Worm (Caenorhabditis elegans): Measurements from ENCODE around the gene mboa-6.

mboa-6 gene

ce11 chrIII:1963128-1963527 is 1.4 kb upstream of the mboa-6 start:
- no peak for TF ChIP-seq unc-62 (GFP tag; optimal IDR thresholded peaks at IDR 0.05)

DNA sequence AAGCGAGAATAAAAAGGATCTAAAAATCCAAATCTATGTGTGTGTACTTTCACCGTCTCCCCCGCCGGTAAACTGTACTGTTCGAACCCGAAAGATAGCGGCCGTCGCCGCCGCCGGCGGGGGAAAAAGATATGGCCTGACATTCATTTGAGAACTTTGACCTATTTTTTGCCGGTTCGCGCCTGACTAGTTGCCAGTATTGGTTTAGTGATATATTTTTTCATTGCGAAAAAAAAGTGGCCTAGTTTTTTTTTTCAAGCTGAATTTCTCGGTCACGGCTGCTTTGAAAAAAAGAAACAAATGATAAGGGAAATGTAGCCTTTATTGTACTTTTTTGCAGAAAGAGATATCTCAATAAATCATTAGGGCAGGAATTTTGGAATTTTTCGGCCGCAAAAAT is 807 bp upstream of the mboa-6 start:
- no peak for TF ChIP-seq unc-62 (GFP tag; optimal IDR thresholded peaks at IDR 0.05)

ce11 chrIII:1955520-1956095 is 6.1 kb downstream of the mboa-6 start:
- no peak for TF ChIP-seq unc-62 (GFP tag; optimal IDR thresholded peaks at IDR 0.05)

- TF ChIP-seq unc-62 (GFP tag; optimal IDR thresholded peaks at IDR 0.05): no peak
Measured at ce11 chrIII:1951388-1951787, 10.4 kb downstream of the mboa-6 start, which contains the start of gene F53A3.7. F53A3.7 (plus strand) TSS chrIII:1951526.

- no peak for TF ChIP-seq unc-62 (GFP tag; optimal IDR thresholded peaks at IDR 0.05)
Measured at ce11 chrIII:1950236-1950635, 11.5 kb downstream of the mboa-6 start, which contains the start of the genes polh-1 and rps-22. polh-1 (minus strand) TSS chrIII:1950269. rps-22 (plus strand) TSS chrIII:1950535.

DNA sequence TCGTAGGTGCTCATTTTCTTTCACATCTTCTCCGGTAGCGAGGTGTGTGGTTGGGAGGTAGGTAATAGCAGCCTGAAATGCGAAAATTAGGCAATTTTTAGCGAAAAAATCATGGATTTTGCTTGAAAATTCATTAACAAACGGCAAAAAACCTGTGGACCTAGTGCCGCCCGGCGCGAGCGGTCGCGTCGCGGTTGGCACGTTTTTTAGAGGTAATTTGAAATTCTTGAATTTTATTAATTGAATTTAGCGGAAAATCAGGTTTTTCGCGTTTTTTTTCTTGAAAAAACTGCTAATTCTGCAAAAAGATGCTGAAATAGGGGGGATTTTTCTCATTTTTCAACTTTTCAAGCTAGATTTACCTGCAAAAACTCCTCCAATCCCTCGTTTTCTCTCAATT is 12.4 kb downstream of the mboa-6 start:
- TF ChIP-seq unc-62 (GFP tag; optimal IDR thresholded peaks at IDR 0.05): no peak

- no peak for TF ChIP-seq unc-62 (GFP tag; optimal IDR thresholded peaks at IDR 0.05)
Measured at ce11 chrIII:1947851-1948250, 13.9 kb downstream of the mboa-6 start.

DNA sequence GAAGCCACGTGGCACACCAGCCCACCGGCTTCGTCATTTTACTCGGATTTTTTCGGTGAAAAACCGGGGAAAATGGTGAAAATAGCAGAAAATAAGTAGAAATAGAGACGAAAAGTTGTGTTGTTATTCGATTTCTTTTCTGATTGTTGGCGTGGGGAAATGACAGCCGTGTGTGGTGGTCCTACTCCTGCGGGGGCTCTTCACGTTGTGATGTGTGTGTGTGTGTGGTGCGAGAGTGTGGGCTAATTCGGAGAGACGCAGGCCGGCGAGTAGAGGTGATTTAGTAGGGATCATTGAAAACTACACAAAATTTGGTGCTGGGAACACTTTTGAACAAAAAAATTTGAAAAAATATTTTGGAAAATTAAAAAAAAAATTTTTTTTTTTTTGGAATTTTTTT is 18.3 kb downstream of the mboa-6 start, which contains the start of gene F53A3.1:
Gene F53A3.1 (minus strand): TSS at position 150 of the 400 bp plus-strand sequence.
- no peak for TF ChIP-seq unc-62 (GFP tag; optimal IDR thresholded peaks at IDR 0.05)

DNA sequence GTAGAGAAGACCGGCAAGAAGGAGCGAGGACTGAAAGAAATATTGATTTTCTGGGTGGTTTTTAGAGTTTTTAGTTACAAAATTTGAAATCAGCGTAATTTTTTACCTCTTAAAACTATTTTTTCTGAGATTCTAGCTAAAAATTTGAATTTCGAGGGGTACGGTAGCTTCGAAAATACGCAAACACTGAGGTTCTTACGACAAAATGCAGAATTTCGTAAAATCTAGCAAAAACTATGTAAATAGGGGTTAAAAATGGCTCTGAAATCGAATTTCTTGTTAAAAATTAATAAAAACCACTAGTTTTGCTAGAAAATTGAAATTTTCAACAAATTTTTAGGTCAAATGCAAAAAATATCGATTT is 22.1 kb downstream of the mboa-6 start:
- TF ChIP-seq unc-62 (GFP tag; optimal IDR thresholded peaks at IDR 0.05): no peak

DNA sequence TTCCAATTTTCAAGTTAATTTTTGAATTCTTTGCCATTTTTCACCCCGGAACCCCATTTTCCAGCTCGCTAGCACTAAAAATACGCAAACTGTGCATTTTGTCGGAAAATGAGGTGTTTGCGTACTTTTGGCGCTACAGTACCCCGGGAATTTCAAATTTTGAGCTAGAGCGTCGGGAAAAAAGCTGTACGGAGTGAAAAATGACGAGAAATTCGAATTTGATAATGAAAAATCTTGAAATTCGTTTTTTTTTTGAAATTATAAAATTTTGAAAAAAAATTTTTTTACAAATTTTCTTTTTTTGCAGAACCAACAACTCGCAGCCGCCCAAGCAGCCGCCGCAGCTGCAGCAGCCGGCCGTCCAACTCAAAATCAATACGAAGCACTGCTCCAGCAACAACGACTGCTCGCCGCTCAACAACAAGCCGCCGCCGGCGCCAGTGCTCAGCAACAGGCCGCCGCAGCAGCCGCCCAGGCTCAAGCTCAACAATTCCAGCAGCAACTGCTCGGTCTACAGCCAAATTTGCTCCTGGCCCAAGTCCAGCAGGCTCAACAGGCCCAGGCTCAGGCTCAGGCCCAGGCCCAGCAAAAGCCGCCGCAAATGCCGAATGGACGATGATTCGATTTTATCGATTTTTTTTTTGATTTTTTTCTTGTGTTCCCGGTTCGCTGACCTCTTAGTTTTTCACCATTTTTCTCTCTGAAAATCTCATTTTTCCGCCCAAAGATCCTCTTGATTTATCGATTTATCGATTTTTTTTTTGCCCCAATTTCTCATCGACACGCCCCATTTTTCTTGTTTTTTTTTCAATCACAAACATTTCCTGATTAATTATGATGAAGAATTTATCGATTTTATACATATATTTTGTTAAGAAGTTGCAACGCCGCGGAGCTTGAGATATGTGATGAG is 22.8 kb downstream of the mboa-6 start:
- no peak for TF ChIP-seq unc-62 (GFP tag; optimal IDR thresholded peaks at IDR 0.05)

ce11 chrIII:1937879-1938438 is 23.8 kb downstream of the mboa-6 start:
- TF ChIP-seq unc-62 (GFP tag; optimal IDR thresholded peaks at IDR 0.05): no peak

DNA sequence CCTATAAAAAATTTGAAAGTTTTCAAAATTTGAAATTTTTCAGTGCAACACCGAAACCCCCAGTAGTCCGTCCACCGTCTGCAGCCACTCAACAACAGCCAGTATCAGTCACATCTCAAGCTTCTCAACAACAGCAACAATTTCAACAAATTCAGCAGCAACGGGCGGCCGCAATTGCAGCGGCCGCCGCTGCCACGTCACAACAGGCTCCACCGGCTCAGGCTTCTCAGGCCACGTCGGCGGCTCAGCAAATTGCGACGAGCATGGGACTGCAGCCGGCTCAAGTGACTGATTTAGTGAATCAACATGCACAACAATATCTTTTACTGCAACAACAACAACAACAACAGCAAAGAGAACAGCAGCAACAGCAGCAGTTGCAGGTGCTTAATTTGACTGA is 27.6 kb downstream of the mboa-6 start:
- TF ChIP-seq unc-62 (GFP tag; optimal IDR thresholded peaks at IDR 0.05): no peak

- no peak for TF ChIP-seq unc-62 (GFP tag; optimal IDR thresholded peaks at IDR 0.05)
Measured at ce11 chrIII:1932018-1932417, 29.7 kb downstream of the mboa-6 start.

ce11 chrIII:1931509-1931908 is 30.2 kb downstream of the mboa-6 start:
- TF ChIP-seq unc-62 (GFP tag; optimal IDR thresholded peaks at IDR 0.05): no peak

DNA sequence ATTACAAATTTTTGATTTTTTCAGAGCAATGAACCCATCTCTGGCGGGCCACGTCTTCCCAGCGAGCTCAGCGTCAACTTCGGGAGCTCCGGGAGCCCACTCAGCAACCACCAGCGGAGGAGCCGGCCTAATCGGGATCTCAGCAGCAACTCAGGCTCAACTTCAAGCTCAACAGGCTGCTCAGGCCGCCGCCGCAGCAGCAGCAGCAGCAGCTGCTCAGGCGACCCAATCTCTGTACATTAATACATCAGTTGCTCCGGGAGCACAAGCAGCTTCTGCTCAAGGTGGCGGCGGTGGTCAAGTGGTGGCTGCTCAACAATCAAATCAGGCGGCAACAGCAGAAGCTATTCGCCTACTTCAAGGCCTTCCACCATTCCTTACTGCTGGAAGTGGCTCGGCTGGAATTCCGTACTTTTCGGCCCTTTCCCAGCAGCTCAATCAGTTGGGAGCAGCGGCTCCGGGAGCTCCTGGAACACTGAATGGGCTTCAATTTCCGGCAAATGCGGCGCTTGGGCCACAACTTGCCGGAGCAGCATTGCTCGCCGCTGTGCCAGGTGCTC is 31.0 kb downstream of the mboa-6 start:
- TF ChIP-seq unc-62 (GFP tag; optimal IDR thresholded peaks at IDR 0.05): no peak

DNA sequence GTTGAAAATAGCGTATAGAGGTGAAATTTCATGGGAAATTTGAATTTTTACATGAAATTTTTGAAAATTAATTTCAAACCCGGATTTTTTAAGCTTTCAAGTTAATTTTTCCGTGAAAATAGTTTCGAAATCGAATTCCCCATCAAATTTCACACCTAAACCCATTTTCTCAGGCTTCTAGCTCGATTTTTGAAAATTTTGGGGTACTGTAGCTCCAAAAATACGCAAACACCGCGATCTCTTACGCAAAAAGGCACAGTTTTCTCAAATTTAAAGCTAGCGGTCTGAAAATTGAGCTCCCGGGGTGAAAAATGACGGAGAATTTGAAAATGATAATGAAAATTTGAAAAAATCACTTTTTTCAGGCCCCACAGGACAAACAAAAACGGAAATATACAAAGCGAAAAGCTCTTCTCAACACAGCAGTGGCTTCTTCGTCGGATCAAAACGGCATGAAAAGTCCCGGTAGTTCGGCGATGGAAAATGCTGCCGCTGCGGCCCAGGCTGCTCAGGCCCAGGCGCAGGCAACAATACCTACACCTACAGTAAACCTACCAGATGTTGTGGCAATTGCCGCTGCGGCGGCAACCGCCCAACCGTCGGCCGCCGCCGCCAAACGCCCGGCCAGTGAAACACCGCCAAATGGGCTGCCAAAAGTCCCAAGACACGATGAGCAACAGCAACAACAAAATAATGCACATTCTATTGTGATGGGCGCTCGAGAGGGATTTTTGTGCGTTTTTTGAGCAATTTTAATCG is 32.8 kb downstream of the mboa-6 start:
- no peak for TF ChIP-seq unc-62 (GFP tag; optimal IDR thresholded peaks at IDR 0.05)
